Fruit fly (Drosophila melanogaster) whole organism, wandering third instar larva: ENCODE measurements around the gene CG10019.

Experiments used
- Abd-B ChIP-seq: fragments of >200 bp; optimal IDR thresholded peaks from 2 replicates; lab custom pipeline; 2017; ENCODE audit warnings: missing biosample characterization, missing genetic modification characterization
- HLH106 ChIP-seq: fragments of 200-800 bp; optimal IDR thresholded peaks from 3 replicates; lab custom pipeline; 2019; ENCODE audit warnings: missing biosample characterization, mild to moderate bottlenecking, missing genetic modification characterization, moderate library complexity
- h ChIP-seq: fragments of 200-800 bp; sonication (Bioruptor generic); optimal IDR thresholded peaks from 3 replicates; lab custom pipeline; 2016; ENCODE audit warnings: missing biosample characterization, mild to moderate bottlenecking, missing genetic modification characterization
- rgr ChIP-seq: fragments of 200-800 bp; sonication (Bioruptor generic); optimal IDR thresholded peaks from 3 replicates; lab custom pipeline; 2016; ENCODE audit warnings: missing biosample characterization, mild to moderate bottlenecking, missing genetic modification characterization

DNA sequence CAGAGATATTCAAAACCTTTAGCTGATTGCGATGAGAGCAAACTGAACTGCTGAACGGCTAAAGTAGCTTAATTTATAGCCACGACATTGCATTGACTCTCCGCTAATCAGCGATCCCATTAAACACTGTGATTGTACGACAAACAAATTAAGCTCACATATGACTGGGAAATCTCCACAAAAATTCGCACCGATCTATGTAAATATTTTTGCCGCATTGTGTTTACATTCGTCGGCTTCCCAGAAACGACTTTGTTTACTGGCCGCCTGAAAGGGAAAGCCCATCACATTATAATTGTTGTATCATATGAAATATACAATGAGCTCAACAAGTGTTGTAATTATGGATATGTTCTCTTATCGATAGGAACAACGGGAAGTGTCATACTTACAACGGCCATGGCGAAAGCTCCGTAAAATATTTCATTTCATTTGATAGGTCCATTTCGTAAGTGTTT is 34.9 kb upstream of the CG10019 start, which contains the start of gene CG16713:
- TF ChIP-seq rgr (no peak), HLH106 (tag; lab: Kevin White, UChicago) (no peak), h (GFP tag; lab: Kevin White, UChicago) (no peak), Abd-B (GFP tag; lab: Kevin White, UChicago) (no peak)
